4 fruit fly cellular contexts compared by ENCODE assay signal in genomic region chr2L:14570843-14571242, dm6.
TF ChIP-seq lines count a peak whose summit lies in the region.

No protein-coding gene starts in this region.

- TF ChIP-seq CTCF in whole organism, embryonic (GFP tag; optimal IDR thresholded peaks at IDR 0.05; lab: Kevin White, UChicago): no peak

TF ChIP-seq in whole organism, 6 proteins besides CTCF, POLR2A, EP300 and RAD21:
- TF ChIP-seq Dll (optimal IDR thresholded peaks at IDR 0.05; lab: Kevin White, UChicago) (peak; percentile 25), CG8478 (optimal IDR thresholded peaks at IDR 0.05; lab: Kevin White, UChicago) (no peak)

TF ChIP-seq in whole organism, embryonic, 481 proteins besides CTCF, POLR2A, EP300 and RAD21:
- TF ChIP-seq nerfin-1 (tag; optimal IDR thresholded peaks at IDR 0.05; lab: Kevin White, UChicago) (peak; percentile 21), gro (GFP tag; optimal IDR thresholded peaks at IDR 0.05; lab: Kevin White, UChicago) (no peak), Oaz (GFP tag; IDR thresholded peaks at IDR 0.05; lab: Robert Waterston, UW) (no peak), CG13287 (GFP tag; IDR thresholded peaks at IDR 0.05; lab: Robert Waterston, UW; ENCODE audit: partially characterized antibody) (no peak), crol (GFP tag; IDR thresholded peaks at IDR 0.05; lab: Robert Waterston, UW) (peak; percentile 37), lab (GFP tag; optimal IDR thresholded peaks at IDR 0.05; lab: Kevin White, UChicago) (peak; percentile 47), Med (GFP tag; lab: Kevin White, UChicago) (peak; percentile 17), CG12659 (GFP tag; optimal IDR thresholded peaks at IDR 0.05; lab: Kevin White, UChicago) (no peak), CG8281 (tag; optimal IDR thresholded peaks at IDR 0.05; lab: Kevin White, UChicago) (peak; percentile 92)

TF ChIP-seq in whole organism, prepupa, 60 proteins besides CTCF, POLR2A, EP300 and RAD21:
- TF ChIP-seq svp (GFP tag; lab: Kevin White, UChicago) (peak; percentile 53), esn (GFP tag; optimal IDR thresholded peaks at IDR 0.05; lab: Kevin White, UChicago) (no peak)
TF ChIP-seq in whole organism, prepupa: peak in this region for 1.

TF ChIP-seq in whole organism, pupa, 21 proteins besides CTCF, POLR2A, EP300 and RAD21:
- TF ChIP-seq Ets98B (GFP tag; IDR thresholded peaks at IDR 0.05; lab: Robert Waterston, UW) (no peak), CG14655 (GFP tag; optimal IDR thresholded peaks at IDR 0.05; lab: Kevin White, UChicago) (no peak), CG12605 (GFP tag; IDR thresholded peaks at IDR 0.05; lab: Robert Waterston, UW) (no peak), CG8159 (tag; optimal IDR thresholded peaks at IDR 0.05; lab: Kevin White, UChicago) (no peak), CG32121 (GFP tag; IDR thresholded peaks at IDR 0.05; lab: Robert Waterston, UW) (no peak), CG13204 (GFP tag; optimal IDR thresholded peaks at IDR 0.05; lab: Kevin White, UChicago) (no peak), CG4496 (GFP tag; IDR thresholded peaks at IDR 0.05; lab: Robert Waterston, UW) (0 out of 3 replicates have a peak, but pooled peaks have one; percentile 7), fd96Ca (GFP tag; IDR thresholded peaks at IDR 0.05; lab: Robert Waterston, UW) (0 out of 3 replicates have a peak, but pooled peaks have one; percentile 8), CG34367 (tag; optimal IDR thresholded peaks at IDR 0.05; lab: Kevin White, UChicago) (no peak), CG15710 (tag; optimal IDR thresholded peaks at IDR 0.05; lab: Kevin White, UChicago) (no peak), CG17806 (tag; optimal IDR thresholded peaks at IDR 0.05; lab: Kevin White, UChicago) (no peak), CG8301 (tag; optimal IDR thresholded peaks at IDR 0.05; lab: Kevin White, UChicago) (no peak), rn (GFP tag; IDR thresholded peaks at IDR 0.05; lab: Robert Waterston, UW) (no peak), Pif1B (GFP tag; optimal IDR thresholded peaks at IDR 0.05; lab: Kevin White, UChicago) (no peak), gl (tag; optimal IDR thresholded peaks at IDR 0.05; lab: Kevin White, UChicago) (no peak), CG9948 (tag; optimal IDR thresholded peaks at IDR 0.05; lab: Kevin White, UChicago) (no peak), D1 (tag; optimal IDR thresholded peaks at IDR 0.05; lab: Kevin White, UChicago) (no peak), Pif1A (GFP tag; optimal IDR thresholded peaks at IDR 0.05; lab: Kevin White, UChicago) (no peak)
